Fruit fly (Drosophila melanogaster): ENCODE measurements around the gene CG4287.

The CG4287 gene

DNA sequence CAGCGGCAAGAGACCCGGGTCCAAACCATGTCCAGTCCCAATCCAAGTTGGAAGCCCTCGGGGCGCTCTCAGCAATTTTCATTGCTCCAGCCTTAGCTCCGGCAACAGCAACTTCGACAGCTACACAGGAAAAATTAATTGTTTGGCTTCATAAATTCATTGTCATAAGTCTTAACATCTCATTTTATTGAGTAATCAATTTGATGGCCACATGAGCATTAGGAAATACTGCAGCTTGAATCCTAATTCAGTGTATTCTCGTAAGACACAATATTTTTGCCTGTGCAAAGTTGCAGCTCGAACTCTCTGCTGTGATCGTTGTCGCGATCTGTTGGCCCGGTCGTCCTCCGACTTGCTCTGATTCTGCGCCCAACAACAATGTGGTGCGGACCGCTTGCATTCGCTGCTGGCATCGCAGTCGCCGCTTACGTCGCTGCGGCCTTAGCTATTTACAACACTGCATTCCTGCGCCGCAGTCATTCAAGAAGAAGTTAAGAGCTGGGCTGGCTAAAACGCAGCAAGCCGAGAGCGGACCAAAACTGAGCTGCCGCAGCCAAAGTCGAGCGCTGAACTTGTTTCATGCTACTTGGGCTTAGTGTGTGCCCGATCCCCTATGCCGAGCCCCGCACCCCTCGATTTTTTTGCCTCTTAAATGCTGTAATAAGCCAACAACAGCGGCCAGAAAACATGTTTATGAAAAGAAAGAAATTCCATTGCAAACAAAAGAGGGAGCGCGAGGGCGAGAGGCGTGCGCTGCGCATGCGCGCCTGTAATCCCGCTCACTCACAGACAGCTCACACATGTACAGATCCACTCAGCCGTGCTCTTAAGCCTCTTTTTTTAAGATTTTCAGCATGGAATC is 44.1 kb downstream of the CG4287 start (continued):
- TF ChIP-seq CG17612 (GFP tag; IDR thresholded peaks at IDR 0.05), result no peak
- no peak for TF ChIP-seq CG1647 (GFP tag; optimal IDR thresholded peaks at IDR 0.05)
- TF ChIP-seq fd96Cb (tag; optimal IDR thresholded peaks at IDR 0.05), result peak; percentile 34
- no peak for TF ChIP-seq CG2678 (tag; optimal IDR thresholded peaks at IDR 0.05)
- no peak for TF ChIP-seq schlank (tag; optimal IDR thresholded peaks at IDR 0.05)
- no peak for TF ChIP-seq gfzf (GFP tag; optimal IDR thresholded peaks at IDR 0.05)
- 0 out of 2 replicates have a peak, but pooled peaks have one; percentile 19 for TF ChIP-seq Ptx1 (GFP tag; IDR thresholded peaks at IDR 0.05)
- no peak for TF ChIP-seq peb (GFP tag; IDR thresholded peaks at IDR 0.05)
- TF ChIP-seq Lhr (GFP tag; optimal IDR thresholded peaks at IDR 0.05), result no peak
- TF ChIP-seq disco-r (GFP tag; optimal IDR thresholded peaks at IDR 0.05), result no peak
- TF ChIP-seq bowl (GFP tag; IDR thresholded peaks at IDR 0.05), result no peak
- no peak for TF ChIP-seq ewg (GFP tag; optimal IDR thresholded peaks at IDR 0.05)
- TF ChIP-seq Sox100B (GFP tag; optimal IDR thresholded peaks at IDR 0.05), result no peak
- peak; percentile 15 for TF ChIP-seq NC2β (GFP tag; optimal IDR thresholded peaks at IDR 0.05)
- no peak for TF ChIP-seq CG4282 (GFP tag; optimal IDR thresholded peaks at IDR 0.05)
- TF ChIP-seq CG10462 (GFP tag; optimal IDR thresholded peaks at IDR 0.05), result no peak
- no peak for TF ChIP-seq CG18764 (GFP tag; optimal IDR thresholded peaks at IDR 0.05)
- no peak for TF ChIP-seq CG14667 (GFP tag; IDR thresholded peaks at IDR 0.05)
- peak; percentile 48 for TF ChIP-seq sens (GFP tag)
- no peak for TF ChIP-seq CG7987 (GFP tag; optimal IDR thresholded peaks at IDR 0.05)
- no peak for TF ChIP-seq Six4 (GFP tag; optimal IDR thresholded peaks at IDR 0.05)
- no peak for TF ChIP-seq tgo (GFP tag; IDR thresholded peaks at IDR 0.05)
- no peak for TF ChIP-seq CG33213 (GFP tag; optimal IDR thresholded peaks at IDR 0.05)
- TF ChIP-seq CG7786 (GFP tag; optimal IDR thresholded peaks at IDR 0.05), result no peak
- no peak for TF ChIP-seq CG4328 (GFP tag; optimal IDR thresholded peaks at IDR 0.05)
- TF ChIP-seq Sry-β (GFP tag; optimal IDR thresholded peaks at IDR 0.05), result no peak
- TF ChIP-seq fd102C (GFP tag; optimal IDR thresholded peaks at IDR 0.05), result no peak
- TF ChIP-seq Nf-YC (tag; optimal IDR thresholded peaks at IDR 0.05), result no peak
- TF ChIP-seq H2.0 (GFP tag; IDR thresholded peaks at IDR 0.05), result no peak
- peak; percentile 3 for TF ChIP-seq CG10654 (GFP tag; optimal IDR thresholded peaks at IDR 0.05)
- TF ChIP-seq CG14860 (GFP tag; IDR thresholded peaks at IDR 0.05; ENCODE audit: partially characterized antibody), result no peak
- no peak for TF ChIP-seq sima (GFP tag; optimal IDR thresholded peaks at IDR 0.05)
- TF ChIP-seq CG13296 (GFP tag; optimal IDR thresholded peaks at IDR 0.05), result no peak
- no peak for TF ChIP-seq CG10209 (GFP tag; optimal IDR thresholded peaks at IDR 0.05)
- TF ChIP-seq CG2199 (GFP tag; IDR thresholded peaks at IDR 0.05), result no peak
- no peak for TF ChIP-seq CG4854 (GFP tag; optimal IDR thresholded peaks at IDR 0.05)
- no peak for TF ChIP-seq sr (GFP tag; IDR thresholded peaks at IDR 0.05)
- TF ChIP-seq shn (GFP tag; optimal IDR thresholded peaks at IDR 0.05), result no peak
- TF ChIP-seq psq (GFP tag; optimal IDR thresholded peaks at IDR 0.05), result no peak
- TF ChIP-seq jing (GFP tag; optimal IDR thresholded peaks at IDR 0.05), result peak; percentile 13
- TF ChIP-seq CG11696 (GFP tag; IDR thresholded peaks at IDR 0.05), result no peak
- TF ChIP-seq Myb (GFP tag; optimal IDR thresholded peaks at IDR 0.05), result no peak
- TF ChIP-seq repo (GFP tag; optimal IDR thresholded peaks at IDR 0.05), result no peak
- TF ChIP-seq Meics (GFP tag; optimal IDR thresholded peaks at IDR 0.05), result no peak
- no peak for TF ChIP-seq pfk (GFP tag; optimal IDR thresholded peaks at IDR 0.05)
- TF ChIP-seq cas (GFP tag; IDR thresholded peaks at IDR 0.05), result no peak
- TF ChIP-seq sob (GFP tag; IDR thresholded peaks at IDR 0.05), result no peak
- no peak for TF ChIP-seq grau (tag; optimal IDR thresholded peaks at IDR 0.05)
- TF ChIP-seq NK7.1 (GFP tag; optimal IDR thresholded peaks at IDR 0.05), result no peak
- no peak for TF ChIP-seq Elba2 (GFP tag; optimal IDR thresholded peaks at IDR 0.05)
- TF ChIP-seq Nf-YB (GFP tag; optimal IDR thresholded peaks at IDR 0.05), result no peak
